Worm (Caenorhabditis elegans): Measurements from ENCODE around the gene Y62E10A.13.

Gene Y62E10A.13

DNA sequence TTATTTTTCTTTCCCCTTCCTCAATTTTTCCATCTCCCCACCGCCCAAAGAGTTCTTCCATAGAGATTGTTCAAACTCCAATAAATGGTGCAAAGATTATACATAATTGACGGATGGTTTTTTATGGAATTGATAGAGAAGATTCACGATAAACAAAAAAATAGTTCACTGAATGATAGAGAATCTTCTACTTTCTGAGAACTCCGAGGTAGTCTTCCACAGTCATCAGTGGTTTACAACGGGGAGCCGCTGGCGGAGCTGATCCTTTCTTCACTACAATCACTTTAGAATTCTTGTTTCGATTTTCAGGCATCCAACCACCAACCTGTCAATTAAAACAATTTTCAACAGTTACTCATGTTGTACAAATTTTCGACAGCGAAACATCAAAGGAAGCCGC, 42.8 kb downstream of the Y62E10A.13 start:
- no peak for TF ChIP-seq nhr-10 (tag; optimal IDR thresholded peaks at IDR 0.05)
- TF ChIP-seq zag-1 (tag; optimal IDR thresholded peaks at IDR 0.05): no peak
- TF ChIP-seq egl-27 (tag; optimal IDR thresholded peaks at IDR 0.05): no peak

DNA sequence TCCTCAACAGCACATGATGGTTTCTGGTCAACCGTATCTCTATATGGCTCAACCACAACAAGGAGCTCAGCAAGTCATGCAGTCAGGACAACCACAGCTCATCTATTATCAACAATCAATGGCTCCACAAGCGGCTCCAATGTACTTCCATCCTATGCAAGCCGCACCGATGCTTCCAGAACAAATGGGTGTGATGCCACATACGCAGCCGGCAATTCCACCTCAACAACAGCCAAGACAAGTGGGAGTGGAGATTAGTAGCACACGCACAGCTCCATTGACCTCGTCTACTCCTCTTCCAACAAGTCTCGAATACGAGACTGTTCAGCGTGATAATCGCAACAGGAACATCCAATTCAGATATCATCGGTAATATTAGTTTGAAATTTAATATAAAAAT, 44.8 kb downstream of the Y62E10A.13 start:
- TF ChIP-seq blmp-1 (tag; optimal IDR thresholded peaks at IDR 0.05; ENCODE audit: insufficient read depth) (no peak), ztf-1 (GFP tag; conservative IDR thresholded peaks at IDR 0.05) (no peak), mbf-1 (tag; optimal IDR thresholded peaks at IDR 0.05) (no peak), nhr-10 (tag; optimal IDR thresholded peaks at IDR 0.05) (no peak), peb-1 (tag; optimal IDR thresholded peaks at IDR 0.05) (no peak), crh-2 (tag; optimal IDR thresholded peaks at IDR 0.05) (no peak), gmeb-1 (tag; optimal IDR thresholded peaks at IDR 0.05) (no peak), ama-1 (optimal IDR thresholded peaks at IDR 0.05) (no peak), fos-1 (tag; optimal IDR thresholded peaks at IDR 0.05) (no peak), skn-1 (tag; optimal IDR thresholded peaks at IDR 0.05) (no peak), F13H6.1 (tag; optimal IDR thresholded peaks at IDR 0.05) (no peak), elt-3 (tag; optimal IDR thresholded peaks at IDR 0.05) (no peak), aly-2 (tag; optimal IDR thresholded peaks at IDR 0.05) (no peak), Y55F3AM.14 (GFP tag; optimal IDR thresholded peaks at IDR 0.05) (no peak), ZK546.5 (tag; optimal IDR thresholded peaks at IDR 0.05) (no peak), C34F6.9 (tag; optimal IDR thresholded peaks at IDR 0.05) (no peak), nhr-21 (tag; optimal IDR thresholded peaks at IDR 0.05) (no peak), lin-39 (tag; optimal IDR thresholded peaks at IDR 0.05) (no peak), snpc-4 (tag; optimal IDR thresholded peaks at IDR 0.05) (no peak)

DNA sequence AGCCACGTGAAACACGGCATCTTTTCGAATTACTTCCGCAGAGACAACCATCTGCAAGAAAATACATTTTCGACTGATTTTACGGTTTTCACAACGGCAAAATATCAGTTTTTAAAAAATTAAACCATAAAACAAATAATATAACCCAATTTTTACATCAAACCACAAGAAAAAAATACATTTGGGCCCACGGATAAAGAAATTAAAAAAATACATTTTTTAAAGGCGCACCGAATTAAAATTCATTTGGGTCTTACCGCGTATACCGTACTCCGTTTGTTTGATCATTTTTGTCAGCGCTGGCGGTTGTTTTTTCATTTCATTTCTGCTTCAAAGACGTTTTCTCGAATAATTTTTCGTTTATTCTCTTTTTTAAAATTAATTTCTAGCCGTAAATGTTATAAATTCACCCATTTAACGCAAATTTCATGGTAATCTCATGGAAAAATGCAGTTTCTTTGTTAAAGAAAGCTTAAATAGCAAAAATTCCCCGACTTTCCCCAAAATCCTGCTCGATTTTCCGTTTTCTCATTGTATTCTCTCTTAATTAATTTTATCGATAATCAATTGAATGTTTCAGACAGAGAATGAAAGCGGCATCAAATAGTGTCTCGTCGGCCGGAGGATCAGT, 45.6 kb downstream of the Y62E10A.13 start, which contains the start of the genes rec-8 and mex-5:
rec-8 (minus strand) TSS at position 51 of the 631 bp plus-strand sequence.
mex-5 (plus strand) TSS at position 581 of the 631 bp plus-strand sequence.
- TF ChIP-seq ZK546.5 (tag; optimal IDR thresholded peaks at IDR 0.05) (no peak), nhr-23 (tag; optimal IDR thresholded peaks at IDR 0.05) (no peak), mdl-1 (tag; optimal IDR thresholded peaks at IDR 0.05) (no peak), sma-3 (GFP tag; optimal IDR thresholded peaks at IDR 0.05) (no peak), dmd-4 (tag; optimal IDR thresholded peaks at IDR 0.05) (no peak), egl-27 (tag; optimal IDR thresholded peaks at IDR 0.05) (no peak), lin-11 (tag; optimal IDR thresholded peaks at IDR 0.05) (no peak), skn-1 (tag; optimal IDR thresholded peaks at IDR 0.05) (no peak), aly-2 (tag; optimal IDR thresholded peaks at IDR 0.05) (no peak), ztf-4 (tag; optimal IDR thresholded peaks at IDR 0.05) (no peak), snpc-4 (tag; optimal IDR thresholded peaks at IDR 0.05) (no peak), ztf-11 (tag; optimal IDR thresholded peaks at IDR 0.05) (no peak), unc-55 (GFP tag; optimal IDR thresholded peaks at IDR 0.05) (no peak), zag-1 (tag; optimal IDR thresholded peaks at IDR 0.05) (no peak), lin-13 (GFP tag; optimal IDR thresholded peaks at IDR 0.05) (no peak), nhr-237 (tag; optimal IDR thresholded peaks at IDR 0.05) (no peak), C34F6.9 (tag; optimal IDR thresholded peaks at IDR 0.05) (no peak), nhr-25 (tag; optimal IDR thresholded peaks at IDR 0.05) (no peak)

DNA sequence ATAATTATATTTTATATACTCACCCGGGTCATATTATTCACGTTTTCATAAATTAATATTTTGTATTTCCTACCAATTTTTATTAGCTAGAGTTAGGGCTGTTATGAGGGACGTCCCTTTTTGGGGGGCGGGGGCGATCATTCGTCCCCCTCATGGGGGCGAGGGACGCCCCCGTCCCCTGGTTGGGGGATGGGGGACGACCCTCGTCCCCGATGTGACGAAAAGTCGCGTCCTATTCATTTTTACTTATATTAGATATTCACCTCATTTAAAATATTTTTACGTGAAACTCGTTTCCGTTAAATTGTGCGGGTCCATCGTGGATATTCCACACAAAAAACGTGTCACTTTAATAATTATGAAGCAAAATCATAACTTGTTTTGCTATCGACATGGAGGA, 50.3 kb downstream of the Y62E10A.13 start, which contains the start of gene W02A2.12:
W02A2.12 (minus strand) TSS at position 240 of the 400 bp plus-strand sequence.
- TF ChIP-seq unc-55 (GFP tag; optimal IDR thresholded peaks at IDR 0.05): no peak
- TF ChIP-seq blmp-1 (tag; optimal IDR thresholded peaks at IDR 0.05; ENCODE audit: insufficient read depth): no peak
- TF ChIP-seq unc-62 (GFP tag; optimal IDR thresholded peaks at IDR 0.05): no peak
- TF ChIP-seq nhr-129 (tag; optimal IDR thresholded peaks at IDR 0.05): no peak

DNA sequence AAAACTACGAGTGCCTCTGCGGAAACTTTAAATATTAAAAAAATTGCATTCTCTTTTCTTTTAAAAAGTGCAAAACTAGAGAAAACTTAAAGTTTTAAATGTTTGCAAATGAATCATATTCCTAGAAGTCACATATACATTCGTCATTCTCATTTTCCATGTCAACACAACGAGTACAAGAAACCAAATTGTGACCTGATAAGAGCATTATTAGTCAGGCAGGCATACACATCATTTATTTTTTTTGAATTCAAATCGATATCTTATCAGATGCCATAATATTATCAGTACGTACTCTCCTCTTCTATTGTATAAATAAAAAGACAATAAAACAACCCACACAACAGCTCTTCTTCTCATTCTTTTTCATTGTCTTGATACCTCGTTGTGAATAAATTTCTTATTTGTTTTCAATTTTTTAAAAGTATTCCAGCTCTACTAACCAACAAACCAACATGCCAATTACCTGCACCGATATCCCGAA, 51.6 kb downstream of the Y62E10A.13 start, which contains the start of gene W02A2.9:
W02A2.9 (plus strand) TSS at position 434 of the 484 bp plus-strand sequence.
- TF ChIP-seq fos-1 (tag; optimal IDR thresholded peaks at IDR 0.05) (peak; percentile 93), sma-9 (GFP tag; optimal IDR thresholded peaks at IDR 0.05) (peak; percentile 74), sma-9 (tag; optimal IDR thresholded peaks at IDR 0.05) (no peak), ztf-11 (tag; optimal IDR thresholded peaks at IDR 0.05) (no peak), crh-2 (tag; optimal IDR thresholded peaks at IDR 0.05) (peak; percentile 43), nhr-129 (tag; optimal IDR thresholded peaks at IDR 0.05) (peak; percentile 30), gmeb-1 (tag; optimal IDR thresholded peaks at IDR 0.05) (peak; percentile 21), snpc-4 (tag; optimal IDR thresholded peaks at IDR 0.05) (no peak), C34F6.9 (tag; optimal IDR thresholded peaks at IDR 0.05) (no peak), lin-11 (tag; optimal IDR thresholded peaks at IDR 0.05) (no peak), ztf-4 (tag; optimal IDR thresholded peaks at IDR 0.05) (no peak), mdl-1 (tag; optimal IDR thresholded peaks at IDR 0.05) (no peak), nhr-12 (tag; optimal IDR thresholded peaks at IDR 0.05) (no peak), blmp-1 (tag; optimal IDR thresholded peaks at IDR 0.05; ENCODE audit: insufficient read depth) (no peak), nhr-23 (tag; optimal IDR thresholded peaks at IDR 0.05) (no peak), Y55F3AM.14 (GFP tag; optimal IDR thresholded peaks at IDR 0.05) (no peak), ZK546.5 (tag; optimal IDR thresholded peaks at IDR 0.05) (no peak), nhr-6 (tag; optimal IDR thresholded peaks at IDR 0.05) (no peak), nhr-237 (tag; optimal IDR thresholded peaks at IDR 0.05) (no peak), sma-3 (GFP tag; optimal IDR thresholded peaks at IDR 0.05) (no peak)

Data from whole organism, L2 larva.